Fruit fly (Drosophila melanogaster) whole organism, embryonic: ENCODE data around the gene Spn88Ea.

Experiments
- Awh ChIP-seq: fragments of 200-800 bp; sonication (Bioruptor generic); IDR thresholded peaks from 2 replicates; pipeline ENCODE4, ENCODE4 v1.3.6; 2022; ENCODE audit warnings: missing biosample characterization, missing genetic modification characterization
- Blimp-1 ChIP-seq: fragments of 200-800 bp; sonication (Bioruptor generic); optimal IDR thresholded peaks from 3 replicates; lab custom pipeline; 2018; ENCODE audit warnings: missing biosample characterization, missing genetic modification characterization, mild to moderate bottlenecking, moderate library complexity, missing genetic modification reagents
- CG12659 ChIP-seq: fragments of 200-800 bp; sonication (Bioruptor generic); optimal IDR thresholded peaks from 3 replicates; lab custom pipeline; 2017; ENCODE audit warnings: mild to moderate bottlenecking, missing biosample characterization, missing genetic modification reagents, missing genetic modification characterization
- CG12942 ChIP-seq: fragments of 200-800 bp; sonication (Bioruptor generic); optimal IDR thresholded peaks from 3 replicates; lab custom pipeline; 2016; ENCODE audit warnings: missing biosample characterization, missing genetic modification characterization
- CG13424 ChIP-seq: fragments of 200-800 bp; sonication (Bioruptor generic); optimal IDR thresholded peaks from 2 replicates; lab custom pipeline; 2019; ENCODE audit warnings: missing biosample characterization, mild to moderate bottlenecking, missing genetic modification characterization, moderate library complexity
- CG16815 ChIP-seq: fragments of 200-800 bp; sonication (Bioruptor generic); optimal IDR thresholded peaks from 3 replicates; lab custom pipeline; 2017; ENCODE audit warnings: missing biosample characterization, mild to moderate bottlenecking, missing genetic modification characterization
- CG18262 ChIP-seq: fragments of 200-800 bp; optimal IDR thresholded peaks from 3 replicates; lab custom pipeline; 2019; ENCODE audit warnings: missing biosample characterization, mild to moderate bottlenecking, missing genetic modification characterization, moderate library complexity
- CG3065 ChIP-seq: fragments of 200-800 bp; sonication (Bioruptor generic); optimal IDR thresholded peaks from 2 replicates; lab custom pipeline; 2016; ENCODE audit warnings: missing biosample characterization, missing genetic modification characterization
- CG3726 ChIP-seq: fragments of 200-800 bp; sonication (Bioruptor generic); IDR thresholded peaks from 3 replicates; pipeline ENCODE4, ENCODE4 v1.3.6; 2022; ENCODE audit warnings: missing biosample characterization, missing genetic modification characterization
- CG4424 ChIP-seq: fragments of 200-800 bp; sonication (Bioruptor generic); optimal IDR thresholded peaks from 3 replicates; lab custom pipeline; 2016; ENCODE audit warnings: missing biosample characterization, missing genetic modification characterization
- CG6791 ChIP-seq: fragments of 200-800 bp; sonication (Bioruptor generic); IDR thresholded peaks from 3 replicates; pipeline ENCODE4 v1.3.6; 2022; ENCODE audit warnings: missing biosample characterization, missing genetic modification characterization; ENCODE audit not compliant: partially characterized antibody
- CG7372 ChIP-seq: fragments of 200-800 bp; sonication (Bioruptor generic); IDR thresholded peaks from 2 replicates; pipeline ENCODE4 v1.3.6; 2022; ENCODE audit warnings: missing biosample characterization, missing genetic modification characterization
- CG8281 ChIP-seq: fragments of 200-800 bp; sonication (Bioruptor generic); optimal IDR thresholded peaks from 2 replicates; lab custom pipeline; 2018; ENCODE audit warnings: missing biosample characterization, mild to moderate bottlenecking, missing genetic modification characterization, moderate library complexity
- Dek ChIP-seq: fragments of 200-800 bp; sonication (Bioruptor generic); optimal IDR thresholded peaks from 3 replicates; lab custom pipeline; 2019; ENCODE audit warnings: missing biosample characterization, mild to moderate bottlenecking, missing genetic modification characterization, moderate library complexity
- Dref ChIP-seq: fragments of 200-800 bp; sonication (Bioruptor generic); IDR thresholded peaks from 2 replicates; pipeline ENCODE4 v1.3.6; 2022; ENCODE audit warnings: missing biosample characterization, missing genetic modification characterization
- Elba2 ChIP-seq: fragments of 200-800 bp; sonication (Bioruptor generic); optimal IDR thresholded peaks from 3 replicates; lab custom pipeline; 2016; ENCODE audit warnings: missing biosample characterization, missing genetic modification characterization
- H2.0 ChIP-seq: fragments of 200-800 bp; sonication (Bioruptor generic); IDR thresholded peaks from 2 replicates; pipeline ENCODE4 v1.3.6; 2022; ENCODE audit warnings: missing biosample characterization, missing genetic modification characterization
- Hr78 ChIP-seq, 2 experiments: fragments of 200-800 bp in 1 of 2; fragments of >200 bp in 1 of 2; sonication (Bioruptor generic) in 1 of 2; optimal IDR thresholded peaks; 2 replicates each; lab custom pipeline; 2017 to 2019; ENCODE audit warnings: missing biosample characterization in 2 of 2, missing genetic modification characterization in 2 of 2, mild to moderate bottlenecking in 1 of 2, moderate library complexity in 1 of 2
- Lhr ChIP-seq: fragments of 200-800 bp; sonication (Bioruptor generic); optimal IDR thresholded peaks from 3 replicates; lab custom pipeline; 2017; ENCODE audit warnings: mild to moderate bottlenecking, missing biosample characterization, missing genetic modification reagents, missing genetic modification characterization
- Nf-YC ChIP-seq: fragments of 200-800 bp; optimal IDR thresholded peaks from 3 replicates; lab custom pipeline; 2019; ENCODE audit warnings: missing biosample characterization, mild to moderate bottlenecking, missing genetic modification characterization, moderate library complexity
- Opbp ChIP-seq: fragments of 200-800 bp; sonication (Bioruptor generic); IDR thresholded peaks from 3 replicates; pipeline ENCODE4 v1.3.6; 2022; ENCODE audit warnings: missing biosample characterization, missing genetic modification characterization; ENCODE audit not compliant: partially characterized antibody
- Optix ChIP-seq: fragments of 200-800 bp; sonication (Bioruptor generic); IDR thresholded peaks from 3 replicates; pipeline ENCODE4 v1.3.6; 2022; ENCODE audit warnings: missing biosample characterization, missing genetic modification characterization
- Rfx ChIP-seq: fragments of 200-800 bp; sonication (Bioruptor generic); IDR thresholded peaks from 2 replicates; pipeline ENCODE4 v1.3.6; 2022; ENCODE audit warnings: missing biosample characterization, missing genetic modification characterization
- Scr ChIP-seq: fragments of 200-800 bp; sonication (Bioruptor generic); IDR thresholded peaks from 2 replicates; pipeline ENCODE4 v1.3.6; 2022; ENCODE audit warnings: missing biosample characterization, missing genetic modification characterization; ENCODE audit not compliant: partially characterized antibody
- Sox100B ChIP-seq: fragments of 200-800 bp; sonication (Bioruptor generic); optimal IDR thresholded peaks from 3 replicates; lab custom pipeline; 2018; ENCODE audit warnings: missing biosample characterization, mild to moderate bottlenecking, missing genetic modification characterization
- YL-1 ChIP-seq: fragments of 200-800 bp; sonication (Bioruptor generic); optimal IDR thresholded peaks from 3 replicates; lab custom pipeline; 2017; ENCODE audit warnings: missing biosample characterization, mild to moderate bottlenecking, missing genetic modification characterization
- amos ChIP-seq: fragments of 200-800 bp; sonication (Bioruptor generic); IDR thresholded peaks from 2 replicates; pipeline ENCODE4 v1.3.6; 2022; ENCODE audit warnings: missing biosample characterization, missing genetic modification characterization; ENCODE audit not compliant: partially characterized antibody
- ash1 ChIP-seq: fragments of 200-800 bp; sonication (Bioruptor generic); optimal IDR thresholded peaks from 2 replicates; lab custom pipeline; 2018; ENCODE audit warnings: missing biosample characterization, mild to moderate bottlenecking, missing genetic modification characterization
- btn ChIP-seq: fragments of 200-800 bp; sonication (Bioruptor generic); optimal IDR thresholded peaks from 2 replicates; lab custom pipeline; 2016; ENCODE audit warnings: missing biosample characterization, missing genetic modification characterization
- cad ChIP-seq: fragments of >200 bp; optimal IDR thresholded peaks from 2 replicates; lab custom pipeline; 2017; ENCODE audit warnings: missing biosample characterization, missing genetic modification characterization
- cg ChIP-seq: fragments of 200-800 bp; sonication (Bioruptor generic); optimal IDR thresholded peaks from 3 replicates; lab custom pipeline; 2019; ENCODE audit warnings: missing biosample characterization, mild to moderate bottlenecking, missing genetic modification characterization, moderate library complexity
- chm ChIP-seq: fragments of 200-800 bp; sonication (Bioruptor generic); IDR thresholded peaks from 2 replicates; pipeline ENCODE4 v1.3.6; 2022; ENCODE audit warnings: missing biosample characterization, missing genetic modification characterization
- croc ChIP-seq: fragments of 200-800 bp; sonication (Bioruptor generic); conservative IDR thresholded peaks from 3 replicates; pipeline ENCODE4 v1.3.6; 2022; ENCODE audit warnings: missing biosample characterization, missing genetic modification characterization
- da ChIP-seq: fragments of 200-800 bp; sonication (Bioruptor generic); optimal IDR thresholded peaks from 2 replicates; lab custom pipeline; 2016; ENCODE audit warnings: missing biosample characterization, missing genetic modification characterization
- dan ChIP-seq: fragments of 200-800 bp; sonication (Bioruptor generic); IDR thresholded peaks from 2 replicates; pipeline ENCODE4 v1.3.6; 2022; ENCODE audit warnings: missing biosample characterization, missing genetic modification characterization
- fd96Cb ChIP-seq: fragments of 200-800 bp; sonication (Bioruptor generic); optimal IDR thresholded peaks from 2 replicates; lab custom pipeline; 2018; ENCODE audit warnings: missing biosample characterization, mild to moderate bottlenecking, missing genetic modification characterization, moderate library complexity
- gce ChIP-seq: fragments of 200-800 bp; sonication (Bioruptor generic); IDR thresholded peaks from 3 replicates; pipeline ENCODE4 v1.3.6; 2022; ENCODE audit warnings: missing biosample characterization, missing genetic modification characterization
- gfzf ChIP-seq: fragments of 200-800 bp; sonication (Bioruptor generic); optimal IDR thresholded peaks from 2 replicates; lab custom pipeline; 2016; ENCODE audit warnings: missing biosample characterization, mild to moderate bottlenecking, missing genetic modification characterization, moderate library complexity
- gt ChIP-seq: fragments of 200-800 bp; sonication (Bioruptor generic); IDR thresholded peaks from 2 replicates; pipeline ENCODE4 v1.3.6; 2022; ENCODE audit warnings: missing biosample characterization, missing genetic modification characterization
- pros ChIP-seq: fragments of 200-800 bp; sonication (Bioruptor generic); optimal IDR thresholded peaks from 3 replicates; lab custom pipeline; 2019; ENCODE audit warnings: missing biosample characterization, mild to moderate bottlenecking, missing genetic modification characterization, moderate library complexity
- rib ChIP-seq: fragments of 200-800 bp; sonication (Bioruptor generic); IDR thresholded peaks from 2 replicates; pipeline ENCODE4 v1.3.6; 2022; ENCODE audit warnings: missing biosample characterization, missing genetic modification characterization
- sens ChIP-seq: fragments of 200-800 bp; sonication (Bioruptor generic); peaks from one replicate; lab custom pipeline; 2016; ENCODE audit warnings: missing biosample characterization, missing genetic modification characterization
- sim ChIP-seq: fragments of 200-800 bp; sonication (Bioruptor generic); IDR thresholded peaks from 2 replicates; pipeline ENCODE4 v1.3.6; 2022; ENCODE audit warnings: missing biosample characterization, missing genetic modification characterization
- twi ChIP-seq: fragments of 200-800 bp; optimal IDR thresholded peaks from 2 replicates; lab custom pipeline; 2019; ENCODE audit warnings: missing biosample characterization, mild to moderate bottlenecking, missing genetic modification characterization, moderate library complexity
- unc-4 ChIP-seq: fragments of 200-800 bp; sonication (Bioruptor generic); IDR thresholded peaks from 2 replicates; pipeline ENCODE4 v1.3.6; 2022; ENCODE audit warnings: missing biosample characterization, missing genetic modification characterization; ENCODE audit not compliant: partially characterized antibody
- vnd ChIP-seq: fragments of 200-800 bp; sonication (Bioruptor generic); IDR thresholded peaks from 3 replicates; pipeline ENCODE4 v1.3.6; 2022; ENCODE audit warnings: missing biosample characterization, missing genetic modification characterization; ENCODE audit not compliant: partially characterized antibody
- zen2 ChIP-seq: fragments of 200-800 bp; sonication (Bioruptor generic); IDR thresholded peaks from 3 replicates; pipeline ENCODE4 v1.3.6; 2022; ENCODE audit warnings: missing biosample characterization, missing genetic modification characterization; ENCODE audit not compliant: partially characterized antibody

Spn88Ea gene

DNA sequence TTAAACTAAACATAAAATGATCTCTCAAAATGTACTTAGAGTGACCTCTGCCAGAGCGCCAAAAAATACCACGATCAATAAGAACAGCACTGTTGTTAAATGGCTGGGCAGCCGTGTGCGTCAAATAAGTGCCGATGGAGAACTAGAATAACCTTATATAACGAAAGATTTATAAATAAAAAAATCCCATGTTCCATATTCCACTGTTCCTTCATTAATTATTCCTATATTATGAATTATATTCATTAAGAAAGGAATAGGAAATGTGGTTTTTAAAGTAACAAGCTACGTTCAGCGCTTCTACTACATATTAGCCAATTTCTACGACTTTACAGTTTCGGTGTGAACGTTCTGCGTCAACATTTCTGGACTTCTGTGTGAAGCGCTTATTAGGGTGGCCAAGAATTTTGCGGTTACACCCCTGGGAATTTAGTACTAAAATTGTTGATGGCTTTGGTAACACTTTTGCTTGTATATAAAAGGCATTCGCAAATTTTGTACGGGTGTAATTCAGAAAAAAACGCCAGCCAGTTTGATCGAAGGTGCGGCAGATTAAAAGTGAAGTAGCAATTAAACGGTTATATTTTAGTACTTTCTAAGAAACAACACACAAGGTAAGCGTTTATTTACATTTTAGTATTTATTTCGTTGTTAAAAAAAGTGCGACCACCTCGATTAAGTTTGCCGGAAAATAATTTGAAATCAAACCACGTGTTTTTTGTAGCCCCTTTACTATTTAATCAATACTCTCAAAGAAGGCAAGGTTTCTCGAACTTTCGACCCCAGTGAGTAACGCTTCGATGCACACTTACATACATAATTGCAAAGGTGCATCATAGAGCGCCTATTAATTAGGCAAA lies 36.2 kb upstream of the Spn88Ea start, which contains the start of the genes tefu and Hsc70-4 (continued):
- TF ChIP-seq Dek = peak; percentile 75
- peak; percentile 44 for TF ChIP-seq YL-1 (GFP tag; lab: Kevin White, UChicago)
- 0 out of 2 replicates have a peak, but pooled peaks have one; percentile 44 for TF ChIP-seq dan (GFP tag; lab: Robert Waterston, UW)
- TF ChIP-seq Dref (GFP tag; lab: Robert Waterston, UW) = peak; percentile 51
- no peak for TF ChIP-seq chm (GFP tag; lab: Robert Waterston, UW)
- peak; percentile 70 for TF ChIP-seq H2.0 (GFP tag; lab: Robert Waterston, UW)
- peak; percentile 51; the same call in 1 of the 2 replicates for TF ChIP-seq amos (GFP tag; lab: Robert Waterston, UW)
- TF ChIP-seq cad (GFP tag; lab: Kevin White, UChicago) = no peak
- TF ChIP-seq Hr78 (GFP tag; optimal IDR thresholded peaks at IDR 0.05; lab: Kevin White, UChicago) = peak in 1 of 2 experiments; percentile 77
- peak; percentile 80 for TF ChIP-seq fd96Cb (tag; lab: Kevin White, UChicago)
- TF ChIP-seq Opbp (GFP tag; lab: Robert Waterston, UW) = peak; percentile 43; the same call in 2 of the 3 replicates
- TF ChIP-seq CG3726 = peak; percentile 75; the same call in 2 of the 3 replicates
- TF ChIP-seq Rfx (GFP tag; lab: Robert Waterston, UW) = peak; percentile 88
- TF ChIP-seq CG6791 = peak; percentile 38; the same call in 1 of the 3 replicates
- TF ChIP-seq pros = no peak
- no peak for TF ChIP-seq ash1 (GFP tag; lab: Kevin White, UChicago)
- TF ChIP-seq CG4424 = peak; percentile 82
- TF ChIP-seq Scr (GFP tag; lab: Robert Waterston, UW) = no peak
- TF ChIP-seq CG8281 (tag; lab: Kevin White, UChicago) = peak; percentile 31
- TF ChIP-seq CG7372 (GFP tag; lab: Robert Waterston, UW) = peak; percentile 73
- no peak for TF ChIP-seq da (GFP tag; lab: Kevin White, UChicago)
- peak; percentile 73 for TF ChIP-seq CG13424
- peak; percentile 60; the same call in 2 of the 3 replicates for TF ChIP-seq Optix (GFP tag; lab: Robert Waterston, UW)
- TF ChIP-seq rib = peak; percentile 81; the same call in 1 of the 2 replicates
- peak; percentile 61 for TF ChIP-seq twi
- peak; percentile 76 for TF ChIP-seq CG12942 (GFP tag; lab: Kevin White, UChicago)
- peak; percentile 49; the same call in 2 of the 3 replicates for TF ChIP-seq croc (GFP tag; lab: Robert Waterston, UW)
- no peak for TF ChIP-seq gt (GFP tag; lab: Robert Waterston, UW)
- TF ChIP-seq Lhr (GFP tag; lab: Kevin White, UChicago) = peak; percentile 95
- peak; percentile 96 for TF ChIP-seq gfzf
- TF ChIP-seq sens (GFP tag; lab: Kevin White, UChicago) = peak; percentile 86
- TF ChIP-seq CG12659 (GFP tag; lab: Kevin White, UChicago) = peak; percentile 80
- peak; percentile 30 for TF ChIP-seq Nf-YC (tag; lab: Kevin White, UChicago)
- TF ChIP-seq gce = peak; percentile 50; the same call in 1 of the 3 replicates
- no peak for TF ChIP-seq cg (GFP tag; lab: Kevin White, UChicago)
- TF ChIP-seq btn (GFP tag; lab: Kevin White, UChicago) = no peak
- 0 out of 2 replicates have a peak, but pooled peaks have one; percentile 11 for TF ChIP-seq sim (GFP tag; lab: Robert Waterston, UW)
- 0 out of 2 replicates have a peak, but pooled peaks have one; percentile 8 for TF ChIP-seq Awh
- TF ChIP-seq CG3065 (GFP tag; lab: Kevin White, UChicago) = peak; percentile 58
- TF ChIP-seq unc-4 (GFP tag; lab: Robert Waterston, UW) = peak; percentile 26; the same call in 1 of the 2 replicates
- peak; percentile 18 for TF ChIP-seq Sox100B (GFP tag; lab: Kevin White, UChicago)
- peak; percentile 81 for TF ChIP-seq CG16815 (GFP tag; lab: Kevin White, UChicago)
- TF ChIP-seq zen2 (GFP tag; lab: Robert Waterston, UW) = no peak
- no peak for TF ChIP-seq Blimp-1 (GFP tag; lab: Kevin White, UChicago)
- TF ChIP-seq Elba2 = peak; percentile 88
- no peak for TF ChIP-seq vnd
- no peak for TF ChIP-seq CG18262
